Fruit fly (Drosophila melanogaster) ovary, adult (tissue): Measurements from ENCODE around the gene CAH4.

Experiments used
- CG17801 ChIP-seq: fragments of 200-800 bp; optimal IDR thresholded peaks from 2 replicates; lab custom pipeline; 2019; ENCODE audit warnings: missing biosample characterization, mild to moderate bottlenecking, missing genetic modification characterization, moderate library complexity; ENCODE audit not compliant: partially characterized antibody

CAH4 gene

dm6 chr3R:24857459-24857858 lies at the start of gene CAH4:
Gene CAH4, minus strand, starts transcription at chr3R:24857559.
- no peak for TF ChIP-seq CG17801 (GFP tag; lab: Kevin White, UChicago)

- no peak for TF ChIP-seq CG17801 (GFP tag; lab: Kevin White, UChicago)
These were observed 49.3 kb upstream of the CAH4 start for dm6 chr3R:24906648-24907047.

DNA sequence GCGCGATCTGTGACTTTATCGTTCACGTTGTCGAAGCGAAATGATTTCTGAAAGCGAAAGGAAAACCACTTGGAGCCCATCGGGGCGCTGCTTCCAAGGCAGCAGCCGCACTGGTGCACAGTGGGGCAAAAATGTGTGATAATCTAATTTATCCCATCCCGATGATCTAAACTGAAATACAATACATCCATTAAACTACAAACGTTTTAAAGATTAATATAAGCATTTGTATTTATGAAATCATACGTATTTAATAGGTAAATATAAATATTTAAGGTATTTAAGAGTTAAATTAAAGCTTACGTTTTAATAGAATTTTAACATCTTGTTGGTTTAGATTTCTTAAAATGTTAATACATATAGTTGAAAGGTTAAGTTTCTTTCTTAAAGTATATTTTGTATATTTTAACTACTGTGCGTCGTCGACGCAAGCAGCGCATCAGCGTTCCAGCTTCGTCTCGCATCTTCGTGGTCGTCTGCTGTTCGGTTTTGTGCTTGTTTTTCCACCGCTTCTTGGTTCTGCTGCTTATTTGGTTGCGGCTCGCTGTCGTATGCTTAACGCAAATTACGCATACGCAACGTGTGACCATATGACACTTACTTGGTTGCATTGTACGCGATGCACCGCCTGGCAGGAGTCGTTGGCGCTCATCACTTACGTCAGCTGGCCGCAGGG lies 48.7 kb upstream of the CAH4 start, which contains the start of gene CG13643:
TSS of gene CG13643 (minus strand) at position 46 of the 676 bp plus-strand sequence.
- no peak for TF ChIP-seq CG17801 (GFP tag; lab: Kevin White, UChicago)

dm6 chr3R:24900816-24901215 lies 43.5 kb upstream of the CAH4 start, which contains the start of gene CG10845:
Gene CG10845, plus strand, starts transcription at chr3R:24901116.
- no peak for TF ChIP-seq CG17801 (GFP tag; lab: Kevin White, UChicago)

DNA sequence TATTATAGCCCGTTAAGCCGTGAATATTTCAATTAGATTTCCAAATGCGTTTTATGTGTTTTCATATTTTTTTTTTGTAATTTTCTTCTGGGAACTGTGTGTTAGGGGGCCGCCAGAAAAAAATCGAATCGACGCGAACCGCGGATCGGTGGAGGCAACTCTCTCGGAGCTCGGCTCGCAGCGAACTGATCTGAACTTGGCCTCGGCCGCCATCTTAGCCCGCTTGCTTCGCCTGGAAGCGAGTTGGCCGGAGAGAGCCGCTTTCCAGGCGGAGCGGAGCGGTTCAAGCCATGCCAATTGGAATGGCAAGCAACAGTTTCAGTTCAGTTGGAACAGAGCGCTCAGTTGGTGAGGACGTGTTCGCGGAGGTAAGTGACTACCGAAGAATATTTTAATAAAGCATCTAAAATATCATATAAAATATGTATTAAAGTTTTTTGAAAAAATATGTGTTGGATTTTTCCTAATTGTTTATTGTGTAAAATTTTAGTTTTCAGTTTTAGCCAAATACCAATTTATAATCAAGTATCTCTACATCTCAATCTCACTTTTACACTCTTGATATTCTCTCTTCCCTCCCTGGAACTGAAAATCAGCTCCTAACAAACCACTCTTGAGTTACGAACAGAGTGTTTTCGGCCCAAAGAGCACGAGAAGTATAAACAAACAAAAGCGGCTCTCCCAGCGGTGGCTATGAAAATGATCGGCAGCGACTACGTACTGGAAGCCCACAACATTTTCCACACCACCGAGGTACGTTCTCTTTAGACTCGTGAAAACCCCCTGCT lies 37.3 kb upstream of the CAH4 start, which contains the start of the genes CG31121 and CG11069:
TSS of gene CG31121 (minus strand) at position 187 of the 788 bp plus-strand sequence.
TSS of gene CG11069 (plus strand) at position 324 of the 788 bp plus-strand sequence.
- no peak for TF ChIP-seq CG17801 (GFP tag; lab: Kevin White, UChicago)

dm6 chr3R:24893320-24893955 lies 36.1 kb upstream of the CAH4 start:
- TF ChIP-seq CG17801 (GFP tag; lab: Kevin White, UChicago) = no peak

DNA sequence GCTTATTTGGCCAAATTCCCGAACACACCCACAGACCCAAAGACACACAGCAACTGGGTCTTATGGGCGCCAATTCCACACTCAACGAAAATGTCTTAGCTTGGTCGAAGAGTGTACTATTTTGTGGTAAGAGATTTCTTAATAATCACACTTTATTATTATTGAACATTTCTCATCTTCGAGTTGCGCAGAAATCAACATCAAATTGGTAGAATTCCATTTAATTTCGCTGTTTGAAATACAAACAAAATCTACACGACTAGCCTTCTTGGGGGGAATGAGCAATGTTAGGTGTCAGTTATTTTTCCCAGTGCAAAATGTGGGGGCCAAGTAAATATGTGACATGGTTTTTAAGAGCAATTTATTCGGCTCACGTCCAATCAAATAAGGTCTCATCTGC lies 33.6 kb upstream of the CAH4 start:
- TF ChIP-seq CG17801 (GFP tag; lab: Kevin White, UChicago) = no peak

DNA sequence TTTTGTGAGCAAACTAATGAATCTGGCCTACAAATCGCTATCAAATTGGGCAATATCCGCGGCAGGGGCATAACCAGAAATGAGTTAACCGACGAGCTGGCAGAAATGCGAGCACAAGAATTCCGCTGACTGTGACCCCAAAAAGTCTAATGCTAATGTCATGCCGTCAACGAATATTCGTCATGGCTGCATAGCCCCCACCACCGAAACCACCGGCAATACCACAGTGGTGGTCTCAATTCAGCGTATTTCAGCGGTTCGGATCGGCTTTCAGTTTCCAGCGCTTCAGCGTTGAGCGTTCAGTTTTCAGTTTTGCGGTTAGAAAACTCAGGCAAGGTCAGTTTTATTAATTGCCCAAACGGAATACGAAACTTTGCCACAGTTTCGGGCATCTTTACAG lies 32.9 kb upstream of the CAH4 start:
- no peak for TF ChIP-seq CG17801 (GFP tag; lab: Kevin White, UChicago)

DNA sequence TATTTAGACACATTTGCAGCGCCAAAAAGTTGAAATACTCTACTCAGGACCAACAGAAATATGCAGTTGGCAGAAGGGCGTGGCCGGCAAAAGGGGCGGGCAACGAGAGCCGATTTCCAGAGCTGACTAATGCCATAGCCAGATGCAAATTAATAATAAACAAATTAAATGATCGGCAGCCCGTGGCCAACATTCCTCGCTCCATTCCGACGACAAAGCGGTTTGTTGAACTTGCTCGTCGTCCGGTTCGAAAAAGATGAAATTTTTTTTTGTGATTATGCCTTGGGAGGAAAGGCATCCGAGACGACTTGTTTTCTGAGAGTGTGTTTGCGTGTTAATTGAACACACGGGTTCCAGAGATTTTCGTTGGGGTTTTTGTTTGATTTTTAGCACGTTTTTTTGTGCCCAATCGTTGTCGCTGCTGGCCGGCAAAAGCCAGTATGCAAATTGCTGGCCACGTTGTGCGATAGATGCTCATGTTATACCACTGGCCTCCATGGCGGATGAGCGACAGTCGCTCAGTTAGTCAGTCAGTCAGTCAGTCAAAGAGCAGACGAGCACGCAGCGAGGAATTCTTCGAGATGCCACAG lies 32.0 kb upstream of the CAH4 start:
- no peak for TF ChIP-seq CG17801 (GFP tag; lab: Kevin White, UChicago)

DNA sequence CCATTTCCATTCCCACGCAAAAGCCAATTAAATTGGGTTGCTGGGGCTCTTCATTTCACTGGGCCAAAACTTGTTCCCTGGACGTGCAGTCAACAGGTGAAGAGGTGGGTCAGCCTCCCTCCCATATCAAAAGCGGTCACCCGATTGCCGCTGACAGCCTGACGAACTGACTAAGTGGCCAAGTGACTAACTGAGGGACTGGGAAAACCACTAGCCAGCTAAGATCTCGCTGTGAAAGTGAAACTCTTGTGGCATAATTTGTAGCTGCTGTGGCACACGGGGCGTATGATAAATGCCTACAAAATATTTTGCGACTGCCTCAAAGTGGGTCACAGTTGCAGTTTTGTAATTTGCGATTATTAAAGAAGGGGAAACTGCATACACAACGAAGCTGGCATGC lies 31.1 kb upstream of the CAH4 start:
- no peak for TF ChIP-seq CG17801 (GFP tag; lab: Kevin White, UChicago)

dm6 chr3R:24886470-24886869 lies 29.1 kb upstream of the CAH4 start:
- no peak for TF ChIP-seq CG17801 (GFP tag; lab: Kevin White, UChicago)

dm6 chr3R:24878655-24879054 lies 21.3 kb upstream of the CAH4 start:
- no peak for TF ChIP-seq CG17801 (GFP tag; lab: Kevin White, UChicago)

- no peak for TF ChIP-seq CG17801 (GFP tag; lab: Kevin White, UChicago)
These were observed 19.6 kb upstream of the CAH4 start, which contains the start of the genes CG11089 and CG31381 for dm6 chr3R:24876843-24877457. Gene CG11089, plus strand, starts transcription at chr3R:24877045. Gene CG31381, plus strand, starts transcription at chr3R:24877045.
